Worm (Caenorhabditis elegans): ENCODE data around the gene eri-9.

Gene eri-9

DNA sequence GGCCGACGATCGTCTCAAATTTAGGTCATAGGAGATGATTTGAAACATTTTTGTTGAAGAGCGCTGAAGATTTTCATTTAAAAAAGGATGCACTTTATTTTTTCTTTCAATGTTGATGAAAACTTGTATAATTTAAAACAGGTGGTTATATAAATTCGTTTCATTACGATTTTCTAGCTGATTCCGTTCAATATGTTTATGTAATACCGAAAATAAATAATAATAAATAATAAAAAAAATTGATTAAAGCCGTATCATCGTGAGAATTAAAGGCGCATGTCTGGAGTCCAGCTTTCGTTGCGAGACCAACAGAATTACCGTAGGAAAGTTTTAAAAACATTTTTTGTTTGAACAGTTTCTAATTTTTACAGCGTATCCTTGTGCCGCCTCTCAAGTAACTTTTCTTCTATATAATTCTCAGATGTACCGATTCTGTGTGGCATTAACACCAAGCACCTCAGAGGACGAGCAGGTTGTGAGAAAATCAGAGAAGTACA, at the start of gene eri-9, which contains the start of gene C26E6.12:
Gene eri-9, plus strand, starts transcription at position 248 of the 497 bp plus-strand sequence.
Gene C26E6.12, minus strand, starts transcription at position 51 of the 497 bp plus-strand sequence.
- TF ChIP-seq ref-1 (GFP tag; conservative IDR thresholded peaks at IDR 0.05) (no peak), med-1 (GFP tag; optimal IDR thresholded peaks at IDR 0.05; ENCODE audit: insufficient read depth) (no peak), ztf-29 (GFP tag; IDR thresholded peaks at IDR 0.05) (no peak), flt-1 (GFP tag; IDR thresholded peaks at IDR 0.05) (no peak), cog-1 (tag; optimal IDR thresholded peaks at IDR 0.05) (no peak), T22C8.4 (GFP tag; IDR thresholded peaks at IDR 0.05) (no peak), ztf-23 (GFP tag; IDR thresholded peaks at IDR 0.05) (no peak), klf-2 (GFP tag; conservative IDR thresholded peaks at IDR 0.05) (no peak), tab-1 (GFP tag; IDR thresholded peaks at IDR 0.05) (no peak)

DNA sequence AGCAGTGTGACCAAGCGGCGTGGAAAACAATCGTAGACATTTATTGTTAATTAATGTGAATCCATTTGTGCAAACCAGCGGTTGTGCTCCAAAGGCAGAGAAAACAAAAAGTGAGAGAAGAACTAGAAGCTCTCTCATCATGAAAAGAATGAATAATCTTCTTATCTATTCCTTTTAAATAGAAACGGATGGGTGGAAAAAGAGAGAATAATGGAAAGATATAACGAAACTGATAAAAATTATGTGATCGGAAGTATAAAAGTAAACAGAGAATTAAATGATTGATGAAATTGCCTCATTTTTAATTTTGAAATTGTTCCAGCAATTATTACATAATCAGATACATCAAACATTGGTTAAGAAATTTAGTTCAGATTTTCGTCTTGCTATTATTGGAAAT, 48.8 kb upstream of the eri-9 start, which contains the start of gene clec-5:
Gene clec-5, minus strand, starts transcription at position 178 of the 400 bp plus-strand sequence.
- no peak for TF ChIP-seq med-1 (GFP tag; optimal IDR thresholded peaks at IDR 0.05; ENCODE audit: insufficient read depth)

DNA sequence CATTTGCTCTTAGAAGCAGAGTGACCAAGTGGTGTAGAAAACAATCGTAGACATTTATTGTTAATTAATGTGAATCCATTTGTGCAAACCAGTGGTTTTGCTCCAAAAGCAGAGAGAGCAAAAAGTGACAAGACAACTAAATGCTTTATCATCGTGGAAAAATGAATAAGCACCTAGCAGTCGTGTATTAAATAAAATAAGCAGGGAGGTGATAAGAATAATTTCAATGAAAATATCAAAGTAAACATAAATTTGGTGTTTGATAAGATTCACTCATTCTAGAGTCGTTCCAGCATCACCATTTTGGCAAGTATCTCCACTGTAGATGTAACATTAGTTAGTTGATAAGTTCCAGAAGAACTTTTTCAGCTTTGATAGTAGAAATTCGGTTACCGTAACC, 45.0 kb upstream of the eri-9 start, which contains the start of gene clec-6:
Gene clec-6, minus strand, starts transcription at position 154 of the 400 bp plus-strand sequence.
- no peak for TF ChIP-seq med-1 (GFP tag; optimal IDR thresholded peaks at IDR 0.05; ENCODE audit: insufficient read depth)
- TF ChIP-seq flt-1 (GFP tag; IDR thresholded peaks at IDR 0.05): no peak
- no peak for TF ChIP-seq klf-2 (GFP tag; conservative IDR thresholded peaks at IDR 0.05)
- no peak for TF ChIP-seq cog-1 (tag; optimal IDR thresholded peaks at IDR 0.05)
- TF ChIP-seq ztf-29 (GFP tag; IDR thresholded peaks at IDR 0.05): no peak
- no peak for TF ChIP-seq ref-1 (GFP tag; conservative IDR thresholded peaks at IDR 0.05)
- no peak for TF ChIP-seq ztf-23 (GFP tag; IDR thresholded peaks at IDR 0.05)
- TF ChIP-seq T22C8.4 (GFP tag; IDR thresholded peaks at IDR 0.05): no peak
- TF ChIP-seq tab-1 (GFP tag; IDR thresholded peaks at IDR 0.05): no peak

DNA sequence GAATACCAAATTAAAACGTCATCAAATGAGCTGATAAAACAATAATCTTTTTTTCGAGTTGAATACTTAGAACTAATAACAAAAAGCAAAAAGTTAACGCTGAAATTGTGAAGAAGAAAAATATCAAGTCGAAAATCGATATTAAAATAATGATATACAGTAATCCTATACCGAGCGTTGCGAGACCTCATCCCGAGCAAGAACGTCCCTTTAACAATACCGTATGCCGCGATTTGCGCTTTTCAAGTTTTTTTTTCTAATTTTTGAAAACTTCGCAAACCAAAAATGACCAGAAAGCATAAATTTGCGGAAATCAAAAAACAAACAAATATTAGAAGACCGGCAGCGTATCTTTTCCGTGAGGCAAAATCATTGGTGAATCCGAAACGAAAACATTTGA, 41.3 kb upstream of the eri-9 start, which contains the start of gene F26F4.5:
Gene F26F4.5, minus strand, starts transcription at position 256 of the 400 bp plus-strand sequence.
- no peak for TF ChIP-seq klf-2 (GFP tag; conservative IDR thresholded peaks at IDR 0.05)

DNA sequence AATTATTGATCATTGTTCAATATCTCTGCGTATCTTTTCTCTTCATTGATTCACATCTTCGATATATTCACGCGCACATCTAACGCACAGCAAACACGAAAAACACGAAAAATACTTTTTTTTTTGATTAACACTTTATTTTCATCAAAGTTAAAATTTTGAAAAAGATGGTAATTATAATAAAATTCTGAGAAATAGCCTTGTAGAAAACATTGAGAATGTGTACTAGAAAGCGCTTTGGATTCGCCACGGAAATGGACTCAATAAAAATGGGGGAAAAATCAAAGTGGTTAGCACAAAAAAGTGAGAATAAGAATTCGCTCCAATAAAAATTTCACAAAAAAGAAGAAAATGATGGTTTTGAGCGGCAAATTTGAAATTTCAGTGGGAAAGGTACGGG, 38.7 kb upstream of the eri-9 start, which contains the start of gene F26F4.6:
Gene F26F4.6, minus strand, starts transcription at position 101 of the 400 bp plus-strand sequence.
- TF ChIP-seq T22C8.4 (GFP tag; IDR thresholded peaks at IDR 0.05) (no peak), ref-1 (GFP tag; conservative IDR thresholded peaks at IDR 0.05) (no peak), ztf-23 (GFP tag; IDR thresholded peaks at IDR 0.05) (no peak), flt-1 (GFP tag; IDR thresholded peaks at IDR 0.05) (no peak), cog-1 (tag; optimal IDR thresholded peaks at IDR 0.05) (no peak), med-1 (GFP tag; optimal IDR thresholded peaks at IDR 0.05; ENCODE audit: insufficient read depth) (no peak), ztf-29 (GFP tag; IDR thresholded peaks at IDR 0.05) (no peak)

DNA sequence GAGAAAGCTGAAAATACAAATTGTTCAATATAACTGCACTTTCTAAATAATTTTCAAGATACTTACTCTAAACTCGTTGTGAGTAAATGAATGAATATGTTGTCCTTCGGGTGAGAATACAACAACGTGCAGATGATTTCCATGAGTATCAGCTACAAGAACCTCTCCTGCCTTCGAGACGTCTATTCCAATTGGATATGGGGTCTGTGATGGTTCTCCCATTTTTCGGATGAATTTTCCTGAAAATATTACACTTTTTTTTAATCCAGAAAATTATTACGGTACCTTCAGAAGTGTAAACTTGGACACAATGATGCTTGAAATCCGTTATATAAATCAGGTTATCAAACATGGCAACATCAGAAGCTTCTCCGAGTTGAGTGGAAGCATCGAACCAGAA, 36.9 kb upstream of the eri-9 start:
- TF ChIP-seq ztf-23 (GFP tag; IDR thresholded peaks at IDR 0.05) (no peak), flt-1 (GFP tag; IDR thresholded peaks at IDR 0.05) (no peak), med-1 (GFP tag; optimal IDR thresholded peaks at IDR 0.05; ENCODE audit: insufficient read depth) (no peak), T22C8.4 (GFP tag; IDR thresholded peaks at IDR 0.05) (no peak), ztf-29 (GFP tag; IDR thresholded peaks at IDR 0.05) (no peak), ref-1 (GFP tag; conservative IDR thresholded peaks at IDR 0.05) (no peak), cog-1 (tag; optimal IDR thresholded peaks at IDR 0.05) (no peak), tab-1 (GFP tag; IDR thresholded peaks at IDR 0.05) (no peak)

DNA sequence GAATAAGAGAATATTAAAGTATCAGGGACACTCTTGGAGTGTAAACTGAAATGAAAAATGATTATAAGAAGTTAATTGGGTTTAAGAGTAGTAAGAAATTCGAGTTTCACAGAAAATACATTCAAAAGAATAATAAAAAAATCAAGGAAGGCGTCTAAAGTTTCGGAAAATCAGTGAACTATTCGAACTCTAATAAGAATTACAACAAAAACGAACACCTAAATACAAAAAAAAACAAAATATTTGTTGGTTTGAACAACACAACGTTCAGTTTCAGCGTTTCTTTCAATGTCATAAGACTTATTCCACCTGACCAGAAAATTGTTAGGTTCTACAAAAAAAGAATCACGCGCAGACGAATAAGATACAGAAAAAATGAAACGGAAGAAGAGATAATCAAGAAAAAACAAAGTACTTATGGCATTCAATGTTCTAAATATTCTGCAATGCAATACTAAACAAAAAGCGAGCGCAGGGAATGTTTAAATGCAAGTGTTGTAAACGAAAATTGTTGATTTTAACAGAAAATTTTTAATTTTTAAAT, 33.1 kb upstream of the eri-9 start, which contains the start of gene nhl-2:
Gene nhl-2, minus strand, starts transcription at position 51 of the 544 bp plus-strand sequence.
- no peak for TF ChIP-seq ztf-29 (GFP tag; IDR thresholded peaks at IDR 0.05)
- no peak for TF ChIP-seq ref-1 (GFP tag; conservative IDR thresholded peaks at IDR 0.05)
- no peak for TF ChIP-seq T22C8.4 (GFP tag; IDR thresholded peaks at IDR 0.05)
- no peak for TF ChIP-seq ztf-23 (GFP tag; IDR thresholded peaks at IDR 0.05)
- TF ChIP-seq klf-2 (GFP tag; conservative IDR thresholded peaks at IDR 0.05): no peak
- no peak for TF ChIP-seq cog-1 (tag; optimal IDR thresholded peaks at IDR 0.05)
- no peak for TF ChIP-seq flt-1 (GFP tag; IDR thresholded peaks at IDR 0.05)
- no peak for TF ChIP-seq tab-1 (GFP tag; IDR thresholded peaks at IDR 0.05)
- TF ChIP-seq med-1 (GFP tag; optimal IDR thresholded peaks at IDR 0.05; ENCODE audit: insufficient read depth): no peak

DNA sequence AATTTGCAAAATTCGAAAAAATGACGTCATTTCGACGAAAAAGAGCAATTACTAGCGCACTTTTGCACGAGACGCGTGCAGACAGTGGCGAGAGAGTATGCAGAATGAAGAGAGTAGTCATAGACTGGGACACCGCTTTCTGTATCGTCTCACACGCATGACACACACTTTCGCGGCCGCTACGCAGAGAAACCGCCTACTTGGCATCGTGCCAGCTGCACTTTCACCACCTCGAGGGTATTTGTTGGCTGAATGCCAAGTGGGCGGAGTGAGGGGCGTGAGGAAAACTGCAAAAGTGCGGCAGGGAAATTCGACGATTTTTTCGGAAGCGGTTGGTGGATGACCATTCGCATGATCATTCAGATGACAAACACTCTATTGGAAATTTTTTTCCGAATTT, 32.5 kb upstream of the eri-9 start:
- peak; percentile 36; the same call in 1 of the 2 replicates for TF ChIP-seq T22C8.4 (GFP tag; IDR thresholded peaks at IDR 0.05)
- no peak for TF ChIP-seq med-1 (GFP tag; optimal IDR thresholded peaks at IDR 0.05; ENCODE audit: insufficient read depth)
- peak; percentile 94 for TF ChIP-seq ztf-23 (GFP tag; IDR thresholded peaks at IDR 0.05)
- TF ChIP-seq klf-2 (GFP tag; conservative IDR thresholded peaks at IDR 0.05): no peak
- no peak for TF ChIP-seq ztf-29 (GFP tag; IDR thresholded peaks at IDR 0.05)
- TF ChIP-seq cog-1 (tag; optimal IDR thresholded peaks at IDR 0.05): peak; percentile 95
- no peak for TF ChIP-seq tab-1 (GFP tag; IDR thresholded peaks at IDR 0.05)
- peak; percentile 84 for TF ChIP-seq flt-1 (GFP tag; IDR thresholded peaks at IDR 0.05)
- no peak for TF ChIP-seq ref-1 (GFP tag; conservative IDR thresholded peaks at IDR 0.05)

DNA sequence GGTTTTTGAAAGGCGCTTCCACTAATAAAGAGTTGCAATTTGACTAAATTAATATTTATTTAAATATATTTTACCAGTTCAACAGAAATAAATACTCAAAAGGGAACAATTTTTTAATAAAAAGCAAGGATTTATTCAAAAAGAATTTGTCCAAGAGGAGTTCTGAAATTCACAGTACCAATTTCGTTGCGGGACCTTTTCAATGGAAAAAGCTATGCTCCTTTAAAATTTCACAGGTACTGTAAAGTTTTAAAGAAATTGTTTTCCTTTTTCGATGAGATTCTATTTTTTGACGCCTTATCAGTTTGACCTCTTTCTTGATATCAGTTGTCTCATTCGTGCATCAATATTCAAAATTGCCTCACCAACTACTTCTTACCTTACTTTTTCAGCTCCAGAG, 32.0 kb upstream of the eri-9 start, which contains the start of gene tag-340:
Gene tag-340, plus strand, starts transcription at position 249 of the 400 bp plus-strand sequence.
- TF ChIP-seq T22C8.4 (GFP tag; IDR thresholded peaks at IDR 0.05): no peak
- no peak for TF ChIP-seq ztf-29 (GFP tag; IDR thresholded peaks at IDR 0.05)
- no peak for TF ChIP-seq klf-2 (GFP tag; conservative IDR thresholded peaks at IDR 0.05)
- no peak for TF ChIP-seq ref-1 (GFP tag; conservative IDR thresholded peaks at IDR 0.05)
- TF ChIP-seq med-1 (GFP tag; optimal IDR thresholded peaks at IDR 0.05; ENCODE audit: insufficient read depth): no peak
- TF ChIP-seq tab-1 (GFP tag; IDR thresholded peaks at IDR 0.05): no peak
- no peak for TF ChIP-seq ztf-23 (GFP tag; IDR thresholded peaks at IDR 0.05)

DNA sequence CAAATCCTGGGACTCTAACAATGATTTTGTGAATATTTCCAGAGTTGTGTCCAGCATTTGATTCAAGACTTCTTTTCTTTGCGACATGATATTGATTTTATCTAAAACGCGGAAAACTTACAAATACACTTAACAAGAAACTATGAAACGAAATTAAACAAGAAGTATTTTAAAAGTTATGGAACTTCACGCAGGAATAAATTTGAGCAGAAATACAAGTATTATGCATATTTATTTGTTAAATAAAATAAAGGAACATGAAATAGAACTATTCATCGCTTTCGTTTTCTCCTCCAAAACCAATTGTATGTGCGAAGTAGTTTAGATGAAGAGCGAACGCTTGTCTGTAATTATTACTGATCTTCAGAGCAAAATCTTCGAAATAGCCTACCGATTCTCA, 28.5 kb upstream of the eri-9 start, which contains the start of gene kbp-2:
Gene kbp-2, minus strand, starts transcription at position 101 of the 400 bp plus-strand sequence.
- TF ChIP-seq ztf-23 (GFP tag; IDR thresholded peaks at IDR 0.05) (no peak), ref-1 (GFP tag; conservative IDR thresholded peaks at IDR 0.05) (no peak), med-1 (GFP tag; optimal IDR thresholded peaks at IDR 0.05; ENCODE audit: insufficient read depth) (no peak), tab-1 (GFP tag; IDR thresholded peaks at IDR 0.05) (no peak), flt-1 (GFP tag; IDR thresholded peaks at IDR 0.05) (no peak), T22C8.4 (GFP tag; IDR thresholded peaks at IDR 0.05) (no peak), ztf-29 (GFP tag; IDR thresholded peaks at IDR 0.05) (no peak), klf-2 (GFP tag; conservative IDR thresholded peaks at IDR 0.05) (no peak), cog-1 (tag; optimal IDR thresholded peaks at IDR 0.05) (no peak)

All from whole organism, midembryonic.